Worm (Caenorhabditis elegans): ENCODE measurements around the gene attf-3.

- TF ChIP-seq flt-1 (GFP tag; IDR thresholded peaks at IDR 0.05) (no peak), hnd-1 (tag; optimal IDR thresholded peaks at IDR 0.05) (no peak), tbx-37 (GFP tag; conservative IDR thresholded peaks at IDR 0.05) (no peak), ama-1 (optimal IDR thresholded peaks at IDR 0.05) (no peak), tra-4 (tag; optimal IDR thresholded peaks at IDR 0.05) (no peak), hmbx-1 (tag; optimal IDR thresholded peaks at IDR 0.05) (no peak), ets-7 (tag; optimal IDR thresholded peaks at IDR 0.05) (no peak), scrt-1 (GFP tag; IDR thresholded peaks at IDR 0.05) (no peak), hmg-4 (GFP tag; optimal IDR thresholded peaks at IDR 0.05) (no peak), F13C5.2 (tag; optimal IDR thresholded peaks at IDR 0.05) (no peak), tbx-11 (GFP tag; IDR thresholded peaks at IDR 0.05) (no peak)
These were observed 37.9 kb downstream of the attf-3 start for ce11 chrIII:48329-48728.
